Worm (Caenorhabditis elegans) whole organism, young adult: ENCODE data around the gene C04C11.25.

Experiments used
- B0261.1 ChIP-seq: sonication (generic microtip); optimal IDR thresholded peaks from 2 replicates; lab custom pipeline; 2016; ENCODE audit warnings: mild to moderate bottlenecking, missing genetic modification characterization, moderate library complexity, missing compliant biosample characterization
- B0336.3 ChIP-seq: fragments of 200-800 bp; sonication (Bioruptor generic); IDR thresholded peaks from 2 replicates; pipeline ENCODE4 v1.3.6; 2022; ENCODE audit warnings: missing genetic modification characterization, missing compliant biosample characterization
- F22D6.2 ChIP-seq: sonication (generic microtip); optimal IDR thresholded peaks from 2 replicates; lab custom pipeline; 2016; ENCODE audit warnings: mild to moderate bottlenecking, missing genetic modification characterization, missing compliant biosample characterization
- F33H1.4 ChIP-seq: fragments of 200-800 bp; sonication (Bioruptor generic); IDR thresholded peaks from 2 replicates; pipeline ENCODE4 v1.3.6; 2022; ENCODE audit warnings: missing genetic modification reagents, missing genetic modification characterization, missing compliant biosample characterization
- F55B11.4 ChIP-seq: sonication (generic microtip); optimal IDR thresholded peaks from 2 replicates; lab custom pipeline; 2016; ENCODE audit warnings: missing compliant biosample characterization, missing genetic modification characterization, borderline replicate concordance; ENCODE audit not compliant: insufficient read depth
- T07F8.4 ChIP-seq: sonication (generic microtip); optimal IDR thresholded peaks from 2 replicates; lab custom pipeline; 2016; ENCODE audit warnings: mild to moderate bottlenecking, missing genetic modification characterization, moderate library complexity, missing compliant biosample characterization
- T26A5.8 ChIP-seq: sonication (generic microtip); optimal IDR thresholded peaks from 2 replicates; lab custom pipeline; 2016; ENCODE audit warnings: missing genetic modification characterization, missing compliant biosample characterization
- Y56A3A.18 ChIP-seq: fragments of 200-800 bp; sonication (Bioruptor generic); IDR thresholded peaks from 2 replicates; pipeline ENCODE4 v1.3.6; 2022; ENCODE audit warnings: missing genetic modification reagents, missing genetic modification characterization, missing compliant biosample characterization
- Y67H2A.10 ChIP-seq: fragments of 200-800 bp; sonication (Bioruptor generic); conservative IDR thresholded peaks from 2 replicates; pipeline ENCODE4 v1.3.6; 2022; ENCODE audit warnings: missing genetic modification reagents, missing genetic modification characterization, missing compliant biosample characterization
- atf-7 ChIP-seq: sonication (generic microtip); optimal IDR thresholded peaks from 2 replicates; lab custom pipeline; 2017; ENCODE audit warnings: mild to moderate bottlenecking, missing genetic modification characterization, missing compliant biosample characterization
- attf-5 ChIP-seq: fragments of 200-800 bp; sonication (Bioruptor generic); optimal IDR thresholded peaks from 2 replicates; lab custom pipeline; 2018; ENCODE audit warnings: mild to moderate bottlenecking, missing genetic modification characterization, missing compliant biosample characterization
- attf-6 ChIP-seq: fragments of 200-800 bp; sonication (Bioruptor generic); IDR thresholded peaks from 2 replicates; pipeline ENCODE4 v1.3.6; 2022; ENCODE audit warnings: missing genetic modification reagents, missing genetic modification characterization, missing compliant biosample characterization
- bed-1 ChIP-seq: fragments of 200-800 bp; sonication (Bioruptor generic); IDR thresholded peaks from 2 replicates; pipeline ENCODE4 v1.3.6; 2022; ENCODE audit warnings: missing genetic modification reagents, missing genetic modification characterization, missing compliant biosample characterization
- cebp-1 ChIP-seq, 2 experiments: fragments of 200-800 bp in 1 of 2; sonication (Bioruptor generic) in 1 of 2; sonication (generic microtip) in 1 of 2; IDR thresholded peaks in 1 of 2; optimal IDR thresholded peaks in 1 of 2; 2 replicates each; pipeline versions ENCODE4 v1.3.6 to Lab custom; 2017 to 2022; ENCODE audit warnings: missing compliant biosample characterization in 2 of 2, missing genetic modification characterization in 2 of 2, mild to moderate bottlenecking in 1 of 2, missing genetic modification reagents in 1 of 2, moderate library complexity in 1 of 2
- ceh-100 ChIP-seq: fragments of 200-800 bp; sonication (Bioruptor generic); IDR thresholded peaks from 2 replicates; pipeline ENCODE4 v1.3.6; 2022; ENCODE audit warnings: missing genetic modification reagents, missing genetic modification characterization, missing compliant biosample characterization
- egl-18 ChIP-seq: fragments of 200-800 bp; sonication (Bioruptor generic); IDR thresholded peaks from 2 replicates; pipeline ENCODE4 v1.3.6; 2022; ENCODE audit warnings: missing genetic modification reagents, missing genetic modification characterization, missing compliant biosample characterization
- egl-44 ChIP-seq: fragments of 200-800 bp; sonication (Bioruptor generic); IDR thresholded peaks from 2 replicates; pipeline ENCODE4 v1.3.6; 2022; ENCODE audit warnings: missing genetic modification reagents, missing genetic modification characterization, missing compliant biosample characterization
- hlh-26 ChIP-seq: fragments of 200-800 bp; sonication (Bioruptor generic); conservative IDR thresholded peaks from 2 replicates; pipeline ENCODE4 v1.3.6; 2022; ENCODE audit warnings: missing genetic modification reagents, missing genetic modification characterization, missing compliant biosample characterization
- lag-1 ChIP-seq: fragments of 200-800 bp; sonication (Bioruptor generic); IDR thresholded peaks from 2 replicates; pipeline ENCODE4 v1.3.6; 2022; ENCODE audit warnings: missing genetic modification reagents, missing genetic modification characterization, missing compliant biosample characterization
- let-607 ChIP-seq, 2 experiments: fragments of 200-800 bp in 1 of 2; sonication (Bioruptor generic) in 1 of 2; sonication (generic microtip) in 1 of 2; optimal IDR thresholded peaks; 2 replicates each; lab custom pipeline; 2016 to 2018; ENCODE audit warnings: mild to moderate bottlenecking in 2 of 2, missing compliant biosample characterization in 2 of 2, missing genetic modification characterization in 2 of 2, moderate library complexity in 2 of 2, missing genotype in 1 of 2
- lin-40 ChIP-seq: sonication (generic microtip); optimal IDR thresholded peaks from 2 replicates; lab custom pipeline; 2016; ENCODE audit warnings: missing genetic modification characterization, mild to moderate bottlenecking, missing compliant biosample characterization, missing genotype, missing genetic modification reagents
- lin-54 ChIP-seq: fragments of 200-800 bp; sonication (Bioruptor generic); optimal IDR thresholded peaks from 2 replicates; lab custom pipeline; 2018; ENCODE audit warnings: mild to moderate bottlenecking, missing genetic modification characterization, missing compliant biosample characterization
- lir-1 ChIP-seq: fragments of 200-800 bp; sonication (Bioruptor generic); conservative IDR thresholded peaks from 2 replicates; pipeline ENCODE4 v1.3.6; 2022; ENCODE audit warnings: missing genetic modification reagents, missing genetic modification characterization, missing compliant biosample characterization
- madf-6 ChIP-seq: fragments of 200-800 bp; sonication (Bioruptor generic); IDR thresholded peaks from 2 replicates; pipeline ENCODE4 v1.3.6; 2022; ENCODE audit warnings: missing genetic modification reagents, missing genetic modification characterization, missing compliant biosample characterization
- mcd-1 ChIP-seq: fragments of 200-800 bp; sonication (Bioruptor generic); IDR thresholded peaks from 2 replicates; pipeline ENCODE4 v1.3.6; 2022; ENCODE audit warnings: missing genetic modification reagents, missing genetic modification characterization, missing compliant biosample characterization
- mxl-1 ChIP-seq: sonication (generic microtip); optimal IDR thresholded peaks from 2 replicates; lab custom pipeline; 2016; ENCODE audit warnings: missing genetic modification characterization, missing compliant biosample characterization
- nfya-1 ChIP-seq: sonication (generic microtip); optimal IDR thresholded peaks from 2 replicates; lab custom pipeline; 2017; ENCODE audit warnings: antibody characterized with exemption, missing compliant biosample characterization, missing genetic modification characterization, borderline replicate concordance; ENCODE audit not compliant: insufficient read depth
- nfyb-1 ChIP-seq: fragments of 200-800 bp; sonication (Bioruptor generic); IDR thresholded peaks from 2 replicates; pipeline ENCODE4 v1.3.6; 2022; ENCODE audit warnings: missing genetic modification reagents, missing genetic modification characterization, missing compliant biosample characterization
- nhr-179 ChIP-seq: sonication (generic microtip); optimal IDR thresholded peaks from 2 replicates; lab custom pipeline; 2016; ENCODE audit warnings: mild to moderate bottlenecking, missing genetic modification characterization, missing compliant biosample characterization
- nhr-80 ChIP-seq: sonication (generic microtip); optimal IDR thresholded peaks from 2 replicates; lab custom pipeline; 2016; ENCODE audit warnings: missing genetic modification characterization, missing compliant biosample characterization
- pbrm-1 ChIP-seq: fragments of 200-800 bp; sonication (Bioruptor generic); IDR thresholded peaks from 2 replicates; pipeline ENCODE4 v1.3.6; 2022; ENCODE audit warnings: missing genetic modification reagents, missing genetic modification characterization, missing compliant biosample characterization
- pha-4 ChIP-seq: fragments of 150-350 bp; sonication (generic microtip); optimal IDR thresholded peaks from 2 replicates; lab custom pipeline; 2014; ENCODE audit warnings: missing biosample characterization, missing genetic modification reagents, missing genetic modification characterization
- repo-1 ChIP-seq: sonication (generic microtip); optimal IDR thresholded peaks from 2 replicates; lab custom pipeline; 2017; ENCODE audit warnings: mild to moderate bottlenecking, missing genetic modification characterization, missing compliant biosample characterization
- snpc-1.1 ChIP-seq: sonication (generic microtip); optimal IDR thresholded peaks from 2 replicates; lab custom pipeline; 2017; ENCODE audit warnings: missing genetic modification characterization, mild to moderate bottlenecking, missing compliant biosample characterization, antibody characterized with exemption, moderate library complexity, missing genotype, missing genetic modification reagents; ENCODE audit not compliant: insufficient read depth
- snpc-4 ChIP-seq, 5 experiments: fragments of 150-350 bp in 1 of 5; sonication (generic microtip) in 4 of 5; optimal IDR thresholded peaks; 2 replicates each; lab custom pipeline; 2014 to 2018; ENCODE audit warnings: missing genetic modification characterization in 5 of 5, missing biosample characterization in 3 of 5, antibody characterized with exemption in 2 of 5, mild to moderate bottlenecking in 2 of 5, missing compliant biosample characterization in 2 of 5, missing genotype in 2 of 5, moderate library complexity in 2 of 5, missing genetic modification reagents in 1 of 5
- unc-62 ChIP-seq: fragments of 150-350 bp; optimal IDR thresholded peaks from 2 replicates; lab custom pipeline; 2014; ENCODE audit warnings: missing biosample characterization, missing genetic modification reagents, missing genetic modification characterization
- zfh-2 ChIP-seq: fragments of 200-800 bp; sonication (Bioruptor generic); conservative IDR thresholded peaks from 2 replicates; pipeline ENCODE4 v1.3.6; 2022; ENCODE audit warnings: missing genetic modification reagents, missing genetic modification characterization, missing compliant biosample characterization

The C04C11.25 gene

ce11 chrX:14008130-14008529 lies 7.1 kb downstream of the C04C11.25 start:
- TF ChIP-seq snpc-1.1 (tag; lab: Kevin White, UChicago) (peak; percentile 11), bed-1 (GFP tag; lab: Robert Waterston, UW) (no peak), ceh-100 (GFP tag; lab: Robert Waterston, UW) (no peak), attf-6 (GFP tag; lab: Robert Waterston, UW) (no peak), F33H1.4 (GFP tag; lab: Robert Waterston, UW) (0 out of 2 replicates have a peak, but pooled peaks have one; percentile 8), snpc-4 (GFP tag; optimal IDR thresholded peaks at IDR 0.05; lab: Kevin White, UChicago) (no peak), snpc-4 (tag; optimal IDR thresholded peaks at IDR 0.05; lab: Kevin White, UChicago) (peak in 2 of 4 experiments; percentile 67 to 86), B0261.1 (no peak), F55B11.4 (no peak), zfh-2 (peak; percentile 68), T26A5.8 (tag; lab: Kevin White, UChicago) (no peak), repo-1 (tag; lab: Kevin White, UChicago) (no peak)

ce11 chrX:14003538-14003937 lies 11.7 kb downstream of the C04C11.25 start:
- TF ChIP-seq snpc-1.1 (tag; lab: Kevin White, UChicago) (no peak), nhr-80 (peak; percentile 85), hlh-26 (GFP tag; lab: Robert Waterston, UW) (no peak), atf-7 (peak; percentile 27), Y56A3A.18 (no peak), mcd-1 (GFP tag; lab: Robert Waterston, UW) (no peak), Y67H2A.10 (no peak), repo-1 (tag; lab: Kevin White, UChicago) (no peak), unc-62 (GFP tag; lab: Kevin White, UChicago) (no peak), B0336.3 (GFP tag; lab: Robert Waterston, UW) (peak; percentile 31; the same call in 1 of the 2 replicates)

- TF ChIP-seq F22D6.2 (tag; lab: Kevin White, UChicago) (no peak), let-607 (tag; optimal IDR thresholded peaks at IDR 0.05; lab: Kevin White, UChicago) (no peak), egl-18 (GFP tag; lab: Robert Waterston, UW) (no peak), pha-4 (tag; lab: Kevin White, UChicago) (no peak), F33H1.4 (GFP tag; lab: Robert Waterston, UW) (no peak), nfya-1 (tag; lab: Kevin White, UChicago) (no peak), T07F8.4 (tag; lab: Kevin White, UChicago) (no peak)
These were observed 12.5 kb downstream of the C04C11.25 start for ce11 chrX:14002739-14003138.

ce11 chrX:14001494-14001974 lies 13.7 kb downstream of the C04C11.25 start, which contains the start of gene cytb-5.1:
cytb-5.1 (plus strand) TSS chrX:14001924.
- TF ChIP-seq lin-40 (tag; lab: Kevin White, UChicago) (peak; percentile 10), mxl-1 (tag; lab: Kevin White, UChicago) (no peak), nfyb-1 (GFP tag; lab: Robert Waterston, UW) (0 out of 2 replicates have a peak, but pooled peaks have one; percentile 52), pbrm-1 (GFP tag; lab: Robert Waterston, UW) (0 out of 2 replicates have a peak, but pooled peaks have one; percentile 18), egl-44 (GFP tag; lab: Robert Waterston, UW) (no peak), attf-5 (GFP tag; lab: Kevin White, UChicago) (peak; percentile 10), lin-54 (peak; percentile 14), nhr-80 (peak; percentile 63), lir-1 (GFP tag; lab: Robert Waterston, UW) (no peak), snpc-4 (GFP tag; optimal IDR thresholded peaks at IDR 0.05; lab: Kevin White, UChicago) (no peak), snpc-4 (tag; optimal IDR thresholded peaks at IDR 0.05; lab: Kevin White, UChicago) (peak in 1 of 4 experiments; percentile 16), madf-6 (GFP tag; lab: Robert Waterston, UW) (no peak), cebp-1 (GFP tag; IDR thresholded peaks at IDR 0.05; lab: Robert Waterston, UW) (peak; percentile 20; the same call in 1 of the 2 replicates), cebp-1 (tag; optimal IDR thresholded peaks at IDR 0.05; lab: Kevin White, UChicago) (peak; percentile 74), nhr-179 (tag; lab: Kevin White, UChicago) (no peak), lag-1 (GFP tag; lab: Robert Waterston, UW) (no peak), mcd-1 (GFP tag; lab: Robert Waterston, UW) (0 out of 2 replicates have a peak, but pooled peaks have one; percentile 33)
